Worm (Caenorhabditis elegans): Measurements from ENCODE around the gene fbxb-117.

fbxb-117 gene

ce11 chrV:19282314-19282713 is at the start of gene fbxb-117:
Gene fbxb-117, plus strand, starts transcription at chrV:19282614.
- no peak for TF ChIP-seq zag-1 (tag; optimal IDR thresholded peaks at IDR 0.05)
- TF ChIP-seq nhr-10 (tag; optimal IDR thresholded peaks at IDR 0.05), result no peak
- TF ChIP-seq crh-2 (tag; optimal IDR thresholded peaks at IDR 0.05), result no peak
- no peak for TF ChIP-seq nhr-129 (tag; optimal IDR thresholded peaks at IDR 0.05)
- no peak for TF ChIP-seq lin-39 (tag; optimal IDR thresholded peaks at IDR 0.05)
- no peak for TF ChIP-seq nhr-12 (tag; optimal IDR thresholded peaks at IDR 0.05)
- no peak for TF ChIP-seq snpc-4 (tag; optimal IDR thresholded peaks at IDR 0.05)
- no peak for TF ChIP-seq elt-3 (tag; optimal IDR thresholded peaks at IDR 0.05)
- no peak for TF ChIP-seq lin-11 (tag; optimal IDR thresholded peaks at IDR 0.05)
- no peak for TF ChIP-seq elt-1 (tag; optimal IDR thresholded peaks at IDR 0.05)

ce11 chrV:19233469-19233868 is 48.9 kb upstream of the fbxb-117 start, which contains the start of gene fbxb-116:
Gene fbxb-116, plus strand, starts transcription at chrV:19233769.
- TF ChIP-seq unc-62 (GFP tag; optimal IDR thresholded peaks at IDR 0.05), result no peak
- TF ChIP-seq lin-11 (tag; optimal IDR thresholded peaks at IDR 0.05), result no peak
- TF ChIP-seq elt-1 (tag; optimal IDR thresholded peaks at IDR 0.05), result no peak
- no peak for TF ChIP-seq ztf-4 (tag; optimal IDR thresholded peaks at IDR 0.05)
- TF ChIP-seq sem-4 (tag; optimal IDR thresholded peaks at IDR 0.05), result no peak
- no peak for TF ChIP-seq nhr-10 (tag; optimal IDR thresholded peaks at IDR 0.05)
- TF ChIP-seq nhr-77 (tag; optimal IDR thresholded peaks at IDR 0.05), result no peak
- no peak for TF ChIP-seq sma-9 (GFP tag; optimal IDR thresholded peaks at IDR 0.05)
- no peak for TF ChIP-seq sma-9 (tag; optimal IDR thresholded peaks at IDR 0.05)
- no peak for TF ChIP-seq elt-3 (tag; optimal IDR thresholded peaks at IDR 0.05)
- no peak for TF ChIP-seq R02D3.7 (tag; optimal IDR thresholded peaks at IDR 0.05)
- no peak for TF ChIP-seq egl-27 (tag; optimal IDR thresholded peaks at IDR 0.05)
- TF ChIP-seq sma-3 (GFP tag; optimal IDR thresholded peaks at IDR 0.05), result no peak
- no peak for TF ChIP-seq ama-1 (optimal IDR thresholded peaks at IDR 0.05)
- TF ChIP-seq Y55F3AM.14 (GFP tag; optimal IDR thresholded peaks at IDR 0.05), result no peak
- no peak for TF ChIP-seq alr-1 (tag; optimal IDR thresholded peaks at IDR 0.05)
- TF ChIP-seq nhr-12 (tag; optimal IDR thresholded peaks at IDR 0.05), result no peak
- TF ChIP-seq mbf-1 (tag; optimal IDR thresholded peaks at IDR 0.05), result no peak

- no peak for TF ChIP-seq zag-1 (tag; optimal IDR thresholded peaks at IDR 0.05)
- TF ChIP-seq F13H6.1 (tag; optimal IDR thresholded peaks at IDR 0.05), result no peak
- no peak for TF ChIP-seq gmeb-1 (tag; optimal IDR thresholded peaks at IDR 0.05)
- TF ChIP-seq skn-1 (tag; optimal IDR thresholded peaks at IDR 0.05), result no peak
- TF ChIP-seq blmp-1 (tag; optimal IDR thresholded peaks at IDR 0.05; ENCODE audit: insufficient read depth), result no peak
- TF ChIP-seq mab-5 (tag; optimal IDR thresholded peaks at IDR 0.05), result no peak
- TF ChIP-seq mdl-1 (tag; optimal IDR thresholded peaks at IDR 0.05), result no peak
Observed at ce11 chrV:19237204-19237603, 45.2 kb upstream of the fbxb-117 start, which contains the start of gene fbxb-2. Gene fbxb-2, minus strand, starts transcription at chrV:19237304.

ce11 chrV:19240129-19240528 is 42.3 kb upstream of the fbxb-117 start, which contains the start of the genes fbxb-115 and fbxb-1:
Gene fbxb-115, minus strand, starts transcription at chrV:19240229.
Gene fbxb-1, plus strand, starts transcription at chrV:19240354.
- TF ChIP-seq ztf-4 (tag; optimal IDR thresholded peaks at IDR 0.05) (no peak), ceh-82 (tag; optimal IDR thresholded peaks at IDR 0.05) (no peak), unc-55 (GFP tag; optimal IDR thresholded peaks at IDR 0.05) (no peak), fos-1 (tag; optimal IDR thresholded peaks at IDR 0.05) (no peak), lsy-2 (tag; optimal IDR thresholded peaks at IDR 0.05) (no peak), gmeb-1 (tag; optimal IDR thresholded peaks at IDR 0.05) (no peak), nhr-237 (tag; optimal IDR thresholded peaks at IDR 0.05) (no peak), ceh-16 (tag; optimal IDR thresholded peaks at IDR 0.05) (no peak), unc-39 (tag; optimal IDR thresholded peaks at IDR 0.05) (no peak), nhr-77 (tag; optimal IDR thresholded peaks at IDR 0.05) (no peak), sma-9 (GFP tag; optimal IDR thresholded peaks at IDR 0.05) (no peak), sma-9 (tag; optimal IDR thresholded peaks at IDR 0.05) (no peak), ama-1 (optimal IDR thresholded peaks at IDR 0.05) (no peak), ZK546.5 (tag; optimal IDR thresholded peaks at IDR 0.05) (no peak), lin-39 (tag; optimal IDR thresholded peaks at IDR 0.05) (no peak), nhr-12 (tag; optimal IDR thresholded peaks at IDR 0.05) (no peak), snpc-4 (tag; optimal IDR thresholded peaks at IDR 0.05) (no peak), peb-1 (tag; optimal IDR thresholded peaks at IDR 0.05) (no peak), zag-1 (tag; optimal IDR thresholded peaks at IDR 0.05) (no peak)

All from whole organism, L2 larva.